Worm (Caenorhabditis elegans): ENCODE data around the gene ttr-59.

Gene ttr-59

ce11 chrX:7334302-7334724 lies 4.7 kb downstream of the ttr-59 start, which contains the start of gene epg-7 (continued):
- TF ChIP-seq ztf-3 (GFP tag; optimal IDR thresholded peaks at IDR 0.05) (peak; percentile 45), ZK185.1 (tag; optimal IDR thresholded peaks at IDR 0.05; ENCODE audit: poor library complexity, severe bottlenecking) (peak; percentile 74), nfyb-1 (GFP tag; IDR thresholded peaks at IDR 0.05) (peak; percentile 93), C06A6.2 (GFP tag; conservative IDR thresholded peaks at IDR 0.05) (peak; percentile 87), lir-1 (GFP tag; conservative IDR thresholded peaks at IDR 0.05) (peak; percentile 91), sptf-2 (GFP tag; optimal IDR thresholded peaks at IDR 0.05) (no peak), let-607 (tag; optimal IDR thresholded peaks at IDR 0.05) (peak; percentile 50 to 79), K12H6.12 (tag; optimal IDR thresholded peaks at IDR 0.05) (peak; percentile 95), egl-44 (GFP tag; IDR thresholded peaks at IDR 0.05) (peak; percentile 83; the same call in 1 of the 2 replicates), rpc-1 (optimal IDR thresholded peaks at IDR 0.05) (no peak), rpc-1 (tag; optimal IDR thresholded peaks at IDR 0.05) (no peak), madf-8 (GFP tag; conservative IDR thresholded peaks at IDR 0.05) (no peak), snpc-4 (GFP tag; optimal IDR thresholded peaks at IDR 0.05) (peak; percentile 33), snpc-4 (tag; optimal IDR thresholded peaks at IDR 0.05) (peak; percentile 50 to 72 (median 62)), B0336.3 (GFP tag; IDR thresholded peaks at IDR 0.05) (peak; percentile 88), F57C9.4 (tag; optimal IDR thresholded peaks at IDR 0.05) (no peak), snpc-1.3 (tag; optimal IDR thresholded peaks at IDR 0.05; ENCODE audit: insufficient read depth) (no peak), somi-1 (GFP tag; optimal IDR thresholded peaks at IDR 0.05) (peak; percentile 81), attf-5 (GFP tag; optimal IDR thresholded peaks at IDR 0.05) (peak; percentile 94), snpc-3.4 (tag; optimal IDR thresholded peaks at IDR 0.05) (peak; percentile 2), tbx-9 (tag; optimal IDR thresholded peaks at IDR 0.05; ENCODE audit: borderline replicate concordance) (no peak), madf-10 (tag; optimal IDR thresholded peaks at IDR 0.05) (peak; percentile 80), hmg-1.2 (GFP tag; IDR thresholded peaks at IDR 0.05) (peak; percentile 88), ceh-40 (GFP tag; IDR thresholded peaks at IDR 0.05) (no peak), aptf-3 (GFP tag; IDR thresholded peaks at IDR 0.05) (no peak), B0019.2 (GFP tag; conservative IDR thresholded peaks at IDR 0.05) (no peak), hrde-1 (tag; optimal IDR thresholded peaks at IDR 0.05; ENCODE audit: borderline replicate concordance) (no peak), F33H1.4 (GFP tag; IDR thresholded peaks at IDR 0.05) (no peak), gei-17 (GFP tag; optimal IDR thresholded peaks at IDR 0.05) (peak; percentile 86), mxl-1 (tag; optimal IDR thresholded peaks at IDR 0.05) (no peak), hsf-1 (GFP tag; IDR thresholded peaks at IDR 0.05) (no peak), athp-1 (tag; optimal IDR thresholded peaks at IDR 0.05) (peak; percentile 85), hlh-12 (tag; optimal IDR thresholded peaks at IDR 0.05) (no peak), sdz-38 (tag; optimal IDR thresholded peaks at IDR 0.05) (no peak), lin-35 (GFP tag; optimal IDR thresholded peaks at IDR 0.05) (peak in 1 of 3 experiments; percentile 85), Y95B8A.8 (GFP tag; IDR thresholded peaks at IDR 0.05) (0 out of 2 replicates have a peak, but pooled peaks have one; percentile 35), aptf-2 (GFP tag; conservative IDR thresholded peaks at IDR 0.05) (no peak; the same call in 1 of the 2 replicates), pbrm-1 (GFP tag; IDR thresholded peaks at IDR 0.05) (peak; percentile 78), let-526 (GFP tag; IDR thresholded peaks at IDR 0.05) (peak; percentile 88), sea-2 (GFP tag; IDR thresholded peaks at IDR 0.05) (no peak), Y53F4B.3 (GFP tag; IDR thresholded peaks at IDR 0.05) (no peak), nhr-120 (GFP tag; IDR thresholded peaks at IDR 0.05) (no peak), lin-40 (tag; optimal IDR thresholded peaks at IDR 0.05) (peak; percentile 96), nhr-90 (tag; optimal IDR thresholded peaks at IDR 0.05) (peak; percentile 40), F55B11.4 (tag; optimal IDR thresholded peaks at IDR 0.05; ENCODE audit: borderline replicate concordance, insufficient read depth) (no peak), T07F8.4 (tag; optimal IDR thresholded peaks at IDR 0.05) (no peak), hmg-20 (GFP tag; IDR thresholded peaks at IDR 0.05) (peak; percentile 64), nfya-2 (GFP tag; IDR thresholded peaks at IDR 0.05) (no peak), madf-3 (GFP tag; IDR thresholded peaks at IDR 0.05) (no peak)

All from whole organism, young adult.